Fruit fly (Drosophila melanogaster) whole organism, embryonic: ENCODE results near the gene CG3165.

ENCODE experiments used
- ATbp ChIP-seq: fragments of 200-800 bp; sonication (Bioruptor generic); optimal IDR thresholded peaks from 2 replicates; lab custom pipeline; 2017; ENCODE audit warnings: missing biosample characterization, mild to moderate bottlenecking, missing genetic modification characterization, missing genetic modification reagents
- CG11093 ChIP-seq: fragments of 200-800 bp; sonication (Bioruptor generic); IDR thresholded peaks from 3 replicates; pipeline ENCODE4 v1.3.6; 2022; ENCODE audit warnings: missing biosample characterization, missing genetic modification characterization
- CG11560 ChIP-seq: fragments of 200-800 bp; sonication (Bioruptor generic); IDR thresholded peaks from 3 replicates; pipeline ENCODE4 v1.3.6; 2022; ENCODE audit warnings: missing biosample characterization, missing genetic modification characterization
- CG12104 ChIP-seq: fragments of 200-800 bp; sonication (Bioruptor generic); optimal IDR thresholded peaks from 3 replicates; lab custom pipeline; 2016; ENCODE audit warnings: missing biosample characterization, missing genetic modification characterization
- CG12155 ChIP-seq: fragments of 200-800 bp; sonication (Bioruptor generic); optimal IDR thresholded peaks from 3 replicates; lab custom pipeline; 2016; ENCODE audit warnings: missing biosample characterization, missing genetic modification characterization
- CG14441 ChIP-seq: fragments of 200-800 bp; sonication (Bioruptor generic); IDR thresholded peaks from 2 replicates; pipeline ENCODE4 v1.3.6; 2022; ENCODE audit warnings: missing biosample characterization, missing genetic modification characterization
- CG15479 ChIP-seq: fragments of 200-800 bp; sonication (Bioruptor generic); optimal IDR thresholded peaks from 3 replicates; lab custom pipeline; 2019; ENCODE audit warnings: missing biosample characterization, mild to moderate bottlenecking, missing genetic modification characterization, moderate library complexity
- CG15601 ChIP-seq: fragments of 200-800 bp; sonication (Bioruptor generic); optimal IDR thresholded peaks from 3 replicates; lab custom pipeline; 2019; ENCODE audit warnings: missing biosample characterization, mild to moderate bottlenecking, missing genetic modification characterization, moderate library complexity
- CG17568 ChIP-seq: fragments of 200-800 bp; sonication (Bioruptor generic); optimal IDR thresholded peaks from 2 replicates; lab custom pipeline; 2018; ENCODE audit warnings: missing biosample characterization, mild to moderate bottlenecking, missing genetic modification characterization, moderate library complexity
- CG17912 ChIP-seq: fragments of 200-800 bp; sonication (Bioruptor generic); optimal IDR thresholded peaks from 2 replicates; lab custom pipeline; 2018; ENCODE audit warnings: missing biosample characterization, mild to moderate bottlenecking, missing genetic modification characterization
- CG2678 ChIP-seq: fragments of 200-800 bp; sonication (Bioruptor generic); optimal IDR thresholded peaks from 3 replicates; lab custom pipeline; 2019; ENCODE audit warnings: missing biosample characterization, mild to moderate bottlenecking, missing genetic modification characterization, moderate library complexity
- CG30403 ChIP-seq: fragments of 200-800 bp; sonication (Bioruptor generic); optimal IDR thresholded peaks from 3 replicates; lab custom pipeline; 2016; ENCODE audit warnings: missing biosample characterization, missing genetic modification characterization
- CG31441 ChIP-seq: fragments of 200-800 bp; sonication (Bioruptor generic); IDR thresholded peaks from 2 replicates; pipeline ENCODE4 v1.3.6; 2022; ENCODE audit warnings: missing biosample characterization, missing genetic modification characterization
- CG3163 ChIP-seq: fragments of 200-800 bp; sonication (Bioruptor generic); optimal IDR thresholded peaks from 3 replicates; lab custom pipeline; 2016; ENCODE audit warnings: missing biosample characterization, missing genetic modification characterization
- CG3726 ChIP-seq: fragments of 200-800 bp; sonication (Bioruptor generic); IDR thresholded peaks from 3 replicates; pipeline ENCODE4, ENCODE4 v1.3.6; 2022; ENCODE audit warnings: missing biosample characterization, missing genetic modification characterization
- CG4707 ChIP-seq: fragments of 200-800 bp; sonication (Bioruptor generic); optimal IDR thresholded peaks from 2 replicates; lab custom pipeline; 2018; ENCODE audit warnings: missing biosample characterization, mild to moderate bottlenecking, missing genetic modification characterization, moderate library complexity
- CG6813 ChIP-seq: fragments of 200-800 bp; sonication (Bioruptor generic); optimal IDR thresholded peaks from 2 replicates; lab custom pipeline; 2017; ENCODE audit warnings: missing biosample characterization, missing genetic modification characterization, mild to moderate bottlenecking, moderate library complexity, missing genetic modification reagents
- CG7271 ChIP-seq: fragments of 200-800 bp; sonication (Bioruptor generic); optimal IDR thresholded peaks from 2 replicates; lab custom pipeline; 2018; ENCODE audit warnings: missing biosample characterization, mild to moderate bottlenecking, missing genetic modification characterization, moderate library complexity
- CG7745 ChIP-seq: fragments of 200-800 bp; sonication (Bioruptor generic); optimal IDR thresholded peaks from 2 replicates; lab custom pipeline; 2018; ENCODE audit warnings: missing biosample characterization, mild to moderate bottlenecking, missing genetic modification characterization, moderate library complexity
- CG7963 ChIP-seq: fragments of 200-800 bp; sonication (Bioruptor generic); IDR thresholded peaks from 3 replicates; pipeline ENCODE4 v1.3.6; 2022; ENCODE audit warnings: missing biosample characterization, missing genetic modification characterization; ENCODE audit not compliant: partially characterized antibody
- CG9727 ChIP-seq: fragments of 200-800 bp; sonication (Bioruptor generic); optimal IDR thresholded peaks from 3 replicates; lab custom pipeline; 2017; ENCODE audit warnings: missing biosample characterization, mild to moderate bottlenecking, missing genetic modification characterization
- CG9797 ChIP-seq: fragments of 200-800 bp; sonication (Bioruptor generic); optimal IDR thresholded peaks from 3 replicates; lab custom pipeline; 2018; ENCODE audit warnings: missing biosample characterization, mild to moderate bottlenecking, missing genetic modification characterization
- CTCF ChIP-seq: fragments of 200-800 bp; sonication (Bioruptor generic); optimal IDR thresholded peaks from 2 replicates; lab custom pipeline; 2017; ENCODE audit warnings: missing biosample characterization, mild to moderate bottlenecking, missing genetic modification characterization, moderate library complexity
- Dfd ChIP-seq, 2 experiments: fragments of >200 bp; optimal IDR thresholded peaks; 2 replicates each; lab custom pipeline; 2017; ENCODE audit warnings: missing biosample characterization in 2 of 2, missing genetic modification characterization in 2 of 2
- Dip2 ChIP-seq: fragments of 200-800 bp; sonication (Bioruptor generic); IDR thresholded peaks from 2 replicates; pipeline ENCODE4 v1.3.6; 2022; ENCODE audit warnings: missing biosample characterization, missing genetic modification characterization
- Ets65A ChIP-seq: fragments of 200-800 bp; sonication (Bioruptor generic); peaks from one replicate; lab custom pipeline; 2016; ENCODE audit warnings: missing biosample characterization, missing genetic modification characterization
- GATAe ChIP-seq: fragments of 200-800 bp; sonication (Bioruptor generic); conservative IDR thresholded peaks from 2 replicates; pipeline ENCODE4 v1.3.6; 2022; ENCODE audit warnings: missing biosample characterization, missing genetic modification characterization
- HmgD ChIP-seq: fragments of 200-800 bp; sonication (Bioruptor generic); optimal IDR thresholded peaks from 3 replicates; lab custom pipeline; 2016; ENCODE audit warnings: missing biosample characterization, missing genetic modification characterization
- HmgZ ChIP-seq: fragments of 200-800 bp; sonication (Bioruptor generic); optimal IDR thresholded peaks from 2 replicates; lab custom pipeline; 2018; ENCODE audit warnings: missing biosample characterization, mild to moderate bottlenecking, missing genetic modification characterization
- Hr51 ChIP-seq, 2 experiments: fragments of 200-800 bp; sonication (Bioruptor generic); optimal IDR thresholded peaks; 2 replicates in 1 of 2; 3 replicates in 1 of 2; lab custom pipeline; 2016 to 2018; ENCODE audit warnings: missing biosample characterization in 2 of 2, missing genetic modification characterization in 2 of 2, mild to moderate bottlenecking in 1 of 2, moderate library complexity in 1 of 2
- Lim3 ChIP-seq: fragments of 200-800 bp; sonication (Bioruptor generic); IDR thresholded peaks from 2 replicates; pipeline ENCODE4 v1.3.6; 2022; ENCODE audit warnings: missing biosample characterization, missing genetic modification characterization
- Meics ChIP-seq: fragments of 200-800 bp; sonication (Bioruptor generic); optimal IDR thresholded peaks from 2 replicates; lab custom pipeline; 2017; ENCODE audit warnings: missing biosample characterization, mild to moderate bottlenecking, missing genetic modification characterization
- NFAT ChIP-seq: fragments of 200-800 bp; sonication (Bioruptor generic); IDR thresholded peaks from 2 replicates; pipeline ENCODE4 v1.3.6; 2022; ENCODE audit warnings: missing biosample characterization, missing genetic modification characterization
- PHDP ChIP-seq: fragments of 200-800 bp; sonication (Bioruptor generic); optimal IDR thresholded peaks from 3 replicates; lab custom pipeline; 2018; ENCODE audit warnings: missing biosample characterization, mild to moderate bottlenecking, missing genetic modification characterization, moderate library complexity
- Ssrp ChIP-seq: fragments of 200-800 bp; sonication (Bioruptor generic); optimal IDR thresholded peaks from 2 replicates; lab custom pipeline; 2018; ENCODE audit warnings: missing biosample characterization, mild to moderate bottlenecking, missing genetic modification characterization, moderate library complexity
- chinmo ChIP-seq: fragments of 200-800 bp; sonication (Bioruptor generic); IDR thresholded peaks from 4 replicates; pipeline ENCODE4 v1.3.6; 2022; ENCODE audit warnings: missing biosample characterization, missing genetic modification characterization; ENCODE audit not compliant: partially characterized antibody
- eyg ChIP-seq: fragments of 200-800 bp; sonication (Bioruptor generic); optimal IDR thresholded peaks from 3 replicates; lab custom pipeline; 2016; ENCODE audit warnings: missing biosample characterization, missing genetic modification characterization
- grn ChIP-seq: fragments of 200-800 bp; sonication (Bioruptor generic); optimal IDR thresholded peaks from 3 replicates; lab custom pipeline; 2017; ENCODE audit warnings: missing biosample characterization, missing genetic modification characterization
- gsb ChIP-seq: fragments of 200-800 bp; sonication (Bioruptor generic); IDR thresholded peaks from 2 replicates; pipeline ENCODE4 v1.3.6; 2022; ENCODE audit warnings: missing biosample characterization, missing genetic modification characterization
- mld ChIP-seq: fragments of 200-800 bp; sonication (Bioruptor generic); IDR thresholded peaks from 3 replicates; pipeline ENCODE4 v1.3.6; 2022; ENCODE audit warnings: missing biosample characterization, missing genetic modification characterization; ENCODE audit not compliant: partially characterized antibody
- otp ChIP-seq: fragments of 200-800 bp; sonication (Bioruptor generic); IDR thresholded peaks from 3 replicates; pipeline ENCODE4, ENCODE4 v1.3.6; 2022; ENCODE audit warnings: missing biosample characterization, missing genetic modification characterization
- p53 ChIP-seq: fragments of 200-800 bp; sonication (Bioruptor generic); optimal IDR thresholded peaks from 2 replicates; lab custom pipeline; 2016; ENCODE audit warnings: missing biosample characterization, missing genetic modification characterization
- phol ChIP-seq: fragments of 200-800 bp; sonication (Bioruptor generic); optimal IDR thresholded peaks from 3 replicates; lab custom pipeline; 2018; ENCODE audit warnings: missing biosample characterization, mild to moderate bottlenecking, missing genetic modification characterization, moderate library complexity
- ranshi ChIP-seq: fragments of 200-800 bp; sonication (Bioruptor generic); IDR thresholded peaks from 2 replicates; pipeline ENCODE4 v1.3.6; 2022; ENCODE audit warnings: missing biosample characterization, missing genetic modification characterization
- shn ChIP-seq: fragments of 200-800 bp; sonication (Bioruptor generic); optimal IDR thresholded peaks from 3 replicates; lab custom pipeline; 2016; ENCODE audit warnings: missing biosample characterization, missing genetic modification characterization
- ssp ChIP-seq: fragments of 200-800 bp; sonication (Bioruptor generic); IDR thresholded peaks from 2 replicates; pipeline ENCODE4 v1.3.6; 2022; ENCODE audit warnings: missing biosample characterization, missing genetic modification characterization
- sug ChIP-seq: fragments of 200-800 bp; optimal IDR thresholded peaks from 2 replicates; lab custom pipeline; 2019; ENCODE audit warnings: missing biosample characterization, mild to moderate bottlenecking, missing genetic modification characterization, moderate library complexity
- twi ChIP-seq: fragments of 200-800 bp; optimal IDR thresholded peaks from 2 replicates; lab custom pipeline; 2019; ENCODE audit warnings: missing biosample characterization, mild to moderate bottlenecking, missing genetic modification characterization, moderate library complexity
- tx ChIP-seq: fragments of 200-800 bp; sonication (Bioruptor generic); optimal IDR thresholded peaks from 2 replicates; lab custom pipeline; 2016; ENCODE audit warnings: missing biosample characterization, missing genetic modification characterization

Gene CG3165

DNA sequence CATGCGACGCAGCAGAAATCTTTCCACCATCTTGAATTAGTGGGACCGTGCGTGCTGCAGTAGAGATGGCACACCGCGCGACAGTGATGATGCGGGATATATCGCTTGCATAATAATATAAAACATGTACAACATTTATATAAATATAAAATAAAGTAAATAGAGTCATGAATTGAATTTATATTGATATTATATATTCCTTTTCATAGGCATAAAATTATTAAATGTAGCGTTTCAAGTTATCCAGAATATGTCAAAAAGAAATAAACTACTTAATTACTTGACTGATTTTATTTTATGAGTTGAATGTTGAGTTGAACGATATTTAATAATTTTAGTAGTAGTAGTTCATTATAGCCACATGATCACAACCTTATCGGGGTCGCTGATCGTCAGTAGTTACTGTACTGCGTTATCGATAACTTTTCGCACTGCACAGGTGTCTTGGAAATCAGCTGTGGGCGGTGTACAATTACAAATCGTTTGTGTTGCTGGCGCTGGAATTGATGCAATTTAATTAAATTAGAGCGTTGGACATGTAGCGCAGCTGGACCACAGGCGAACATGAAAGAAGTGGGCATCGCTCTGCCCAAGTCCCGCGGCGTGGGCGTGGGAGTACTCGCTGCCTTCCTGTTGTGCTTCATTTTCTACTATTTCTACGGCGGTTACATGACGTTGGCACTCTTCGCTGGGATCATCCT lies 10.9 kb downstream of the CG3165 start, which contains the start of the genes Chd1 and Bem46 (continued):
- TF ChIP-seq gsb (GFP tag; lab: Robert Waterston, UW), result peak; percentile 42; the same call in 1 of the 2 replicates
- peak; percentile 56 for TF ChIP-seq CG3163 (GFP tag; lab: Kevin White, UChicago)
- no peak for TF ChIP-seq Dfd (GFP tag; optimal IDR thresholded peaks at IDR 0.05; lab: Kevin White, UChicago)
- TF ChIP-seq CG7745, result no peak
- peak; percentile 83; the same call in 1 of the 2 replicates for TF ChIP-seq ranshi (GFP tag; lab: Robert Waterston, UW)
- peak; percentile 69; the same call in 1 of the 3 replicates for TF ChIP-seq otp (GFP tag; lab: Robert Waterston, UW)
- TF ChIP-seq ATbp (GFP tag; lab: Kevin White, UChicago), result no peak
- peak; percentile 80 for TF ChIP-seq CG12104 (GFP tag; lab: Kevin White, UChicago)
- peak; percentile 54 for TF ChIP-seq CG17912 (GFP tag; lab: Kevin White, UChicago)
- peak; percentile 66 for TF ChIP-seq NFAT (GFP tag; lab: Robert Waterston, UW)
- TF ChIP-seq chinmo, result 0 out of 4 replicates have a peak, but pooled peaks have one; percentile 40
- no peak for TF ChIP-seq Lim3 (GFP tag; lab: Robert Waterston, UW)
- peak; percentile 88 for TF ChIP-seq CG12155 (GFP tag; lab: Kevin White, UChicago)
- TF ChIP-seq CG31441 (GFP tag; lab: Robert Waterston, UW), result no peak; the same call in 1 of the 2 replicates
- TF ChIP-seq CG17568 (GFP tag; lab: Kevin White, UChicago), result no peak
- peak; percentile 58 for TF ChIP-seq eyg (GFP tag; lab: Kevin White, UChicago)
- peak; percentile 89 for TF ChIP-seq sug (tag; lab: Kevin White, UChicago)
- TF ChIP-seq PHDP, result peak; percentile 82
- no peak for TF ChIP-seq Dip2 (GFP tag; lab: Robert Waterston, UW)
- peak; percentile 78 for TF ChIP-seq ssp (GFP tag; lab: Robert Waterston, UW)
- TF ChIP-seq CG14441 (GFP tag; lab: Robert Waterston, UW), result peak; percentile 78
- TF ChIP-seq CG15601 (tag; lab: Kevin White, UChicago), result no peak
- TF ChIP-seq Meics (GFP tag; lab: Kevin White, UChicago), result peak; percentile 88
- peak; percentile 90 for TF ChIP-seq CG9727
- TF ChIP-seq Ets65A (GFP tag; lab: Kevin White, UChicago), result peak; percentile 97
- TF ChIP-seq CG11093 (GFP tag; lab: Robert Waterston, UW), result peak; percentile 78; the same call in 2 of the 3 replicates
- TF ChIP-seq p53 (GFP tag; lab: Kevin White, UChicago), result no peak
- peak; percentile 83 for TF ChIP-seq CG9797 (GFP tag; lab: Kevin White, UChicago)
- TF ChIP-seq Hr51 (GFP tag; optimal IDR thresholded peaks at IDR 0.05; lab: Kevin White, UChicago), result peak in 1 of 2 experiments; percentile 64
- TF ChIP-seq grn (GFP tag; lab: Kevin White, UChicago), result no peak
- peak; percentile 1 for TF ChIP-seq CG15479 (GFP tag; lab: Kevin White, UChicago)
- TF ChIP-seq CG3726 (GFP tag; lab: Robert Waterston, UW), result 0 out of 3 replicates have a peak, but pooled peaks have one; percentile 61
- TF ChIP-seq phol (tag; lab: Kevin White, UChicago), result peak; percentile 100
- TF ChIP-seq GATAe, result no peak; the same call in 1 of the 2 replicates
- peak; percentile 74 for TF ChIP-seq HmgZ (tag; lab: Kevin White, UChicago)
- no peak for TF ChIP-seq mld (GFP tag; lab: Robert Waterston, UW)
- TF ChIP-seq CG11560 (tag; lab: Robert Waterston, UW), result peak; percentile 70; the same call in 2 of the 3 replicates
- peak; percentile 57 for TF ChIP-seq tx
- TF ChIP-seq CTCF (GFP tag; lab: Kevin White, UChicago), result no peak
- TF ChIP-seq CG2678 (tag; lab: Kevin White, UChicago), result peak; percentile 91
- peak; percentile 60 for TF ChIP-seq CG6813 (GFP tag; lab: Kevin White, UChicago)
- no peak for TF ChIP-seq CG4707
- 0 out of 3 replicates have a peak, but pooled peaks have one; percentile 13 for TF ChIP-seq CG7963 (GFP tag; lab: Robert Waterston, UW)
- TF ChIP-seq twi (tag; lab: Kevin White, UChicago), result peak; percentile 81
- peak; percentile 47 for TF ChIP-seq CG7271
- peak; percentile 89 for TF ChIP-seq Ssrp (tag; lab: Kevin White, UChicago)
- TF ChIP-seq HmgD (GFP tag; lab: Kevin White, UChicago), result no peak
- TF ChIP-seq shn (GFP tag; lab: Kevin White, UChicago), result peak; percentile 74
- TF ChIP-seq CG30403 (GFP tag; lab: Kevin White, UChicago), result peak; percentile 93
